Worm (Caenorhabditis elegans) whole organism, late embryonic: ENCODE results near the gene F15H10.5.

Source experiments
- C08G9.2 ChIP-seq: sonication (generic microtip); optimal IDR thresholded peaks from 2 replicates; lab custom pipeline; 2016; ENCODE audit warnings: mild to moderate bottlenecking, missing genetic modification characterization, moderate library complexity, missing compliant biosample characterization
- C38D4.7 ChIP-seq: fragments of 200-800 bp; sonication (Bioruptor generic); optimal IDR thresholded peaks from 2 replicates; lab custom pipeline; 2018; ENCODE audit warnings: mild to moderate bottlenecking, missing genetic modification characterization, moderate library complexity, missing compliant biosample characterization
- F13H6.1 ChIP-seq: sonication (generic microtip); optimal IDR thresholded peaks from 2 replicates; lab custom pipeline; 2016; ENCODE audit warnings: missing genetic modification characterization, missing compliant biosample characterization
- K02D7.2 ChIP-seq: sonication (generic microtip); optimal IDR thresholded peaks from 2 replicates; lab custom pipeline; 2017; ENCODE audit warnings: mild to moderate bottlenecking, missing genetic modification characterization, missing compliant biosample characterization
- T23F11.4 ChIP-seq: fragments of 200-800 bp; sonication (Bioruptor generic); optimal IDR thresholded peaks from 2 replicates; lab custom pipeline; 2018; ENCODE audit warnings: mild to moderate bottlenecking, missing genetic modification characterization, missing compliant biosample characterization
- Y22D7AL.16 ChIP-seq: sonication (generic microtip); optimal IDR thresholded peaks from 2 replicates; lab custom pipeline; 2016; ENCODE audit warnings: missing genetic modification characterization, missing compliant biosample characterization
- ahr-1 ChIP-seq: sonication (generic microtip); optimal IDR thresholded peaks from 2 replicates; lab custom pipeline; 2016; ENCODE audit warnings: missing genetic modification characterization, missing compliant biosample characterization
- ama-1 ChIP-seq: fragments of 150-350 bp; optimal IDR thresholded peaks from 2 replicates; lab custom pipeline; 2014
- ceh-14 ChIP-seq: sonication (generic microtip); optimal IDR thresholded peaks from 2 replicates; lab custom pipeline; 2016; ENCODE audit warnings: missing genotype, missing genetic modification characterization, missing compliant biosample characterization
- ceh-2 ChIP-seq: sonication (generic microtip); optimal IDR thresholded peaks from 2 replicates; lab custom pipeline; 2016; ENCODE audit warnings: missing genotype, missing genetic modification characterization, missing compliant biosample characterization
- ceh-30 ChIP-seq: fragments of 150-350 bp; optimal IDR thresholded peaks from 2 replicates; lab custom pipeline; 2014; ENCODE audit warnings: missing biosample characterization, missing genetic modification characterization
- ceh-31 ChIP-seq: sonication (generic microtip); optimal IDR thresholded peaks from 2 replicates; lab custom pipeline; 2016; ENCODE audit warnings: missing genetic modification characterization, missing compliant biosample characterization
- ceh-34 ChIP-seq: sonication (generic microtip); optimal IDR thresholded peaks from 2 replicates; lab custom pipeline; 2016; ENCODE audit warnings: mild to moderate bottlenecking, missing genetic modification characterization, missing compliant biosample characterization
- ceh-48 ChIP-seq: sonication (generic microtip); optimal IDR thresholded peaks from 2 replicates; lab custom pipeline; 2016; ENCODE audit warnings: missing genetic modification characterization, inconsistent platforms, missing compliant biosample characterization
- ceh-6 ChIP-seq: fragments of 200-800 bp; sonication (Bioruptor generic); optimal IDR thresholded peaks from 2 replicates; lab custom pipeline; 2018; ENCODE audit warnings: mild to moderate bottlenecking, missing genetic modification characterization, missing compliant biosample characterization
- ceh-9 ChIP-seq: sonication (generic microtip); optimal IDR thresholded peaks from 2 replicates; lab custom pipeline; 2016; ENCODE audit warnings: mild to moderate bottlenecking, missing genetic modification characterization, inconsistent platforms, missing compliant biosample characterization
- dve-1 ChIP-seq: sonication (generic microtip); optimal IDR thresholded peaks from 2 replicates; lab custom pipeline; 2017; ENCODE audit warnings: antibody characterized with exemption, mild to moderate bottlenecking, missing genetic modification characterization, missing compliant biosample characterization
- elt-4 ChIP-seq: sonication (generic microtip); optimal IDR thresholded peaks from 2 replicates; lab custom pipeline; 2016; ENCODE audit warnings: missing genetic modification characterization, missing compliant biosample characterization
- eyg-1 ChIP-seq: sonication (generic microtip); optimal IDR thresholded peaks from 2 replicates; lab custom pipeline; 2016; ENCODE audit warnings: missing genotype, missing genetic modification characterization, missing compliant biosample characterization
- fax-1 ChIP-seq: sonication (generic microtip); optimal IDR thresholded peaks from 2 replicates; lab custom pipeline; 2016; ENCODE audit warnings: missing genotype, missing genetic modification characterization, missing compliant biosample characterization
- gmeb-2 ChIP-seq: sonication (generic microtip); optimal IDR thresholded peaks from 2 replicates; lab custom pipeline; 2016; ENCODE audit warnings: missing genetic modification characterization, inconsistent platforms, missing compliant biosample characterization
- hlh-13 ChIP-seq: fragments of 200-800 bp; sonication (Bioruptor generic); optimal IDR thresholded peaks from 2 replicates; lab custom pipeline; 2018; ENCODE audit warnings: mild to moderate bottlenecking, missing genetic modification characterization, missing compliant biosample characterization
- lim-6 ChIP-seq: sonication (generic microtip); optimal IDR thresholded peaks from 2 replicates; lab custom pipeline; 2016; ENCODE audit warnings: missing genetic modification characterization, missing compliant biosample characterization
- madf-2 ChIP-seq: sonication (generic microtip); optimal IDR thresholded peaks from 2 replicates; lab custom pipeline; 2017; ENCODE audit warnings: missing genetic modification characterization, missing compliant biosample characterization
- nhr-11 ChIP-seq: fragments of 150-350 bp; optimal IDR thresholded peaks from 2 replicates; lab custom pipeline; 2014; ENCODE audit warnings: missing biosample characterization, missing genetic modification characterization
- nhr-232 ChIP-seq: sonication (generic microtip); optimal IDR thresholded peaks from 2 replicates; lab custom pipeline; 2016; ENCODE audit warnings: missing genetic modification characterization, missing compliant biosample characterization
- odd-2 ChIP-seq: sonication (generic microtip); optimal IDR thresholded peaks from 2 replicates; lab custom pipeline; 2017; ENCODE audit warnings: antibody characterized with exemption, mild to moderate bottlenecking, missing genetic modification characterization, missing compliant biosample characterization
- pat-9 ChIP-seq: fragments of 200-800 bp; sonication (Bioruptor generic); optimal IDR thresholded peaks from 2 replicates; lab custom pipeline; 2018; ENCODE audit warnings: mild to moderate bottlenecking, missing genetic modification characterization, moderate library complexity, missing compliant biosample characterization
- pros-1 ChIP-seq: fragments of 150-350 bp; optimal IDR thresholded peaks from 2 replicates; lab custom pipeline; 2014; ENCODE audit warnings: missing biosample characterization, missing genetic modification reagents, missing genetic modification characterization
- rnt-1 ChIP-seq: sonication (generic microtip); optimal IDR thresholded peaks from 2 replicates; lab custom pipeline; 2016; ENCODE audit warnings: missing genetic modification characterization, missing compliant biosample characterization
- sdc-2 ChIP-seq: sonication (generic microtip); optimal IDR thresholded peaks from 2 replicates; lab custom pipeline; 2016; ENCODE audit warnings: missing genotype, missing genetic modification characterization, missing compliant biosample characterization
- sox-4 ChIP-seq: sonication (generic microtip); optimal IDR thresholded peaks from 2 replicates; lab custom pipeline; 2017; ENCODE audit warnings: mild to moderate bottlenecking, missing genetic modification characterization, inconsistent platforms, missing compliant biosample characterization
- tbx-2 ChIP-seq: sonication (generic microtip); optimal IDR thresholded peaks from 2 replicates; lab custom pipeline; 2016; ENCODE audit warnings: missing genetic modification characterization, missing compliant biosample characterization
- tbx-7 ChIP-seq: sonication (generic microtip); optimal IDR thresholded peaks from 2 replicates; lab custom pipeline; 2016; ENCODE audit warnings: missing genotype, missing genetic modification characterization, missing compliant biosample characterization
- ttx-3 ChIP-seq: sonication (generic microtip); optimal IDR thresholded peaks from 2 replicates; lab custom pipeline; 2016; ENCODE audit warnings: missing genetic modification reagents, missing genetic modification characterization, missing compliant biosample characterization
- unc-42 ChIP-seq: sonication (generic microtip); optimal IDR thresholded peaks from 2 replicates; lab custom pipeline; 2016; ENCODE audit warnings: missing genotype, missing genetic modification characterization, missing compliant biosample characterization

F15H10.5 gene

ce11 chrV:10426253-10426652 is 7.4 kb upstream of the F15H10.5 start, which contains the start of gene apc-10:
Gene apc-10 (minus strand): TSS chrV:10426353.
- no peak for TF ChIP-seq ceh-14 (tag; lab: Kevin White, UChicago)

- TF ChIP-seq eyg-1 (tag; lab: Kevin White, UChicago): no peak
- no peak for TF ChIP-seq unc-42 (tag; lab: Kevin White, UChicago)
- TF ChIP-seq Y22D7AL.16 (tag; lab: Kevin White, UChicago): no peak
Observed at ce11 chrV:10425098-10425497, 6.2 kb upstream of the F15H10.5 start, which contains the start of gene col-12. Gene col-12 (minus strand): TSS chrV:10425198.

ce11 chrV:10423511-10423910 is 4.7 kb upstream of the F15H10.5 start:
- TF ChIP-seq dve-1 (tag; lab: Kevin White, UChicago) (no peak), ceh-9 (tag; lab: Kevin White, UChicago) (no peak), odd-2 (tag; lab: Kevin White, UChicago) (no peak), gmeb-2 (tag; lab: Kevin White, UChicago) (no peak), ceh-6 (GFP tag; lab: Kevin White, UChicago) (no peak), ceh-31 (no peak), hlh-13 (GFP tag; lab: Kevin White, UChicago) (no peak), tbx-7 (tag; lab: Kevin White, UChicago) (no peak)
- TF ChIP-seq, all 69 proteins: peak for 0

ce11 chrV:10421802-10422201 is 2.9 kb upstream of the F15H10.5 start, which contains the start of gene col-13:
Gene col-13 (minus strand): TSS chrV:10421902.
- no peak for TF ChIP-seq ceh-34 (tag; lab: Kevin White, UChicago)
- TF ChIP-seq ttx-3 (tag; lab: Kevin White, UChicago): no peak
- TF ChIP-seq pros-1 (tag; lab: Kevin White, UChicago): no peak
- no peak for TF ChIP-seq tbx-2 (tag; lab: Kevin White, UChicago)
- no peak for TF ChIP-seq pat-9 (tag; lab: Kevin White, UChicago)
- no peak for TF ChIP-seq F13H6.1 (tag; lab: Kevin White, UChicago)
- TF ChIP-seq rnt-1 (tag; lab: Kevin White, UChicago): no peak
- TF ChIP-seq sox-4: no peak
- TF ChIP-seq ahr-1 (tag; lab: Kevin White, UChicago): no peak
- no peak for TF ChIP-seq ceh-30
- TF ChIP-seq T23F11.4: no peak
- no peak for TF ChIP-seq nhr-11
- no peak for TF ChIP-seq ceh-48 (tag; lab: Kevin White, UChicago)
- no peak for TF ChIP-seq fax-1 (tag; lab: Kevin White, UChicago)
- TF ChIP-seq nhr-232 (tag; lab: Kevin White, UChicago): no peak
- no peak for TF ChIP-seq C38D4.7 (GFP tag; lab: Kevin White, UChicago)
- TF ChIP-seq sdc-2 (tag; lab: Kevin White, UChicago): no peak
- TF ChIP-seq lim-6 (tag; lab: Kevin White, UChicago): no peak
- no peak for TF ChIP-seq elt-4
- no peak for TF ChIP-seq dve-1 (tag; lab: Kevin White, UChicago)

ce11 chrV:10416925-10417324 is 1.9 kb downstream of the F15H10.5 start, which contains the start of gene F15H10.10:
Gene F15H10.10 (minus strand): TSS chrV:10417025.
- TF ChIP-seq ahr-1 (tag; lab: Kevin White, UChicago): no peak
- TF ChIP-seq sdc-2 (tag; lab: Kevin White, UChicago): no peak
- TF ChIP-seq ceh-2 (tag; lab: Kevin White, UChicago): no peak
- no peak for TF ChIP-seq K02D7.2 (tag; lab: Kevin White, UChicago)
- no peak for TF ChIP-seq ceh-6 (GFP tag; lab: Kevin White, UChicago)
- TF ChIP-seq ama-1 (lab: Kevin White, UChicago): no peak
- no peak for TF ChIP-seq C08G9.2 (tag; lab: Kevin White, UChicago)
- no peak for TF ChIP-seq madf-2 (tag; lab: Kevin White, UChicago)
- TF ChIP-seq, all 69 proteins: peak for 0
